Worm (Caenorhabditis elegans) whole organism, young adult: Measurements from ENCODE around the gene H20E11.3.

Source experiments
- B0035.1 ChIP-seq: sonication (generic microtip); optimal IDR thresholded peaks from 2 replicates; lab custom pipeline; 2016; ENCODE audit warnings: missing genetic modification characterization, mild to moderate bottlenecking, missing compliant biosample characterization, missing genotype, missing genetic modification reagents
- T26A5.8 ChIP-seq: sonication (generic microtip); optimal IDR thresholded peaks from 2 replicates; lab custom pipeline; 2016; ENCODE audit warnings: missing genetic modification characterization, missing compliant biosample characterization
- Y79H2A.3 ChIP-seq: fragments of 200-800 bp; sonication (Bioruptor generic); conservative IDR thresholded peaks from 2 replicates; pipeline ENCODE4 v1.3.6; 2022; ENCODE audit warnings: missing genetic modification reagents, missing genetic modification characterization, missing compliant biosample characterization
- ama-1 ChIP-seq, 3 experiments: fragments of 150-350 bp in 1 of 3; sonication (generic microtip) in 2 of 3; optimal IDR thresholded peaks; 2 replicates each; lab custom pipeline; 2014 to 2018; ENCODE audit warnings: missing biosample characterization in 2 of 3, missing genetic modification characterization in 2 of 3, missing genetic modification reagents in 2 of 3
- attf-3 ChIP-seq: fragments of 200-800 bp; sonication (Bioruptor generic); conservative IDR thresholded peaks from 2 replicates; pipeline ENCODE4 v1.3.6; 2022; ENCODE audit warnings: missing genetic modification reagents, missing genetic modification characterization, missing compliant biosample characterization
- him-1 ChIP-seq: sonication (generic microtip); optimal IDR thresholded peaks from 2 replicates; lab custom pipeline; 2016; ENCODE audit warnings: missing genotype, missing genetic modification reagents, missing genetic modification characterization, missing compliant biosample characterization
- nfya-1 ChIP-seq: sonication (generic microtip); optimal IDR thresholded peaks from 2 replicates; lab custom pipeline; 2017; ENCODE audit warnings: antibody characterized with exemption, missing compliant biosample characterization, missing genetic modification characterization, borderline replicate concordance; ENCODE audit not compliant: insufficient read depth
- zim-3 ChIP-seq: sonication (generic microtip); optimal IDR thresholded peaks from 2 replicates; lab custom pipeline; 2017; ENCODE audit warnings: mild to moderate bottlenecking, missing genetic modification characterization, moderate library complexity, missing compliant biosample characterization

DNA sequence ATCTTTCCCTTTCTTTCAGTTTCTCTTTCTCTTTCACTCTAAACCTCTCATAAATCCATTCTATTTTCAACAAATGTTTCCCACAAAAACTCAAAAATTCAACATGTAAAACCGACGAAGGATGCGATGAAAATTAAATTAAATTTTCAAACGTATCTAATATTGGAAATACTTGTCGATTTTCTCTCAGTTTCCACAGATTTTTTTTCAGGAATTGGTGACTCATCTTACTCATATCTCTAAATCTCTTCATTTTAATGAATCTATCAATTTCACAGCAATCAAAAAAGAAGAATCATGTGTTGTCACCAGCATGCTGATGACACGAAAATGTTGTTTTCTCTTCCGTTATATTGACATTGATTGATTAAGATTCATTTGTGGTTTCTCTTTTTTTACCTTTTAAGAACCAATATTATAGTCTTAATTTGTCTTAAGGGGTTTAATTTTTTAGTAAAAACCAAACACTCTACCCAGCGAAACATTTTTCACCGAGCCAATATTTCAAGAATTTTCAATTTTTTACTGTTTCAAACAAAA is 20.7 kb upstream of the H20E11.3 start:
- TF ChIP-seq T26A5.8 (tag; lab: Kevin White, UChicago) (no peak), B0035.1 (tag; lab: Kevin White, UChicago) (no peak), him-1 (tag; lab: Kevin White, UChicago) (no peak), zim-3 (no peak), Y79H2A.3 (GFP tag; lab: Robert Waterston, UW) (no peak), nfya-1 (no peak), attf-3 (no peak), ama-1 (optimal IDR thresholded peaks at IDR 0.05; lab: Kevin White, UChicago) (no peak), ama-1 (GFP tag; optimal IDR thresholded peaks at IDR 0.05; lab: Kevin White, UChicago) (no peak)
